Worm (Caenorhabditis elegans) whole organism, young adult: Measurements from ENCODE around the gene srh-308.

Experiments used
- B0035.1 ChIP-seq: sonication (generic microtip); optimal IDR thresholded peaks from 2 replicates; lab custom pipeline; 2016; ENCODE audit warnings: missing genetic modification characterization, mild to moderate bottlenecking, missing compliant biosample characterization, missing genotype, missing genetic modification reagents
- Y53F4B.3 ChIP-seq: fragments of 200-800 bp; sonication (Bioruptor generic); IDR thresholded peaks from 2 replicates; pipeline ENCODE4 v1.3.6; 2022; ENCODE audit warnings: missing genetic modification reagents, missing genetic modification characterization, missing compliant biosample characterization
- Y53G8AR.9 ChIP-seq: fragments of 200-800 bp; sonication (Bioruptor generic); conservative IDR thresholded peaks from 2 replicates; pipeline ENCODE4 v1.3.6; 2022; ENCODE audit warnings: missing genetic modification reagents, missing genetic modification characterization, missing compliant biosample characterization
- Y95B8A.8 ChIP-seq: fragments of 200-800 bp; sonication (Bioruptor generic); IDR thresholded peaks from 2 replicates; pipeline ENCODE4 v1.3.6; 2022; ENCODE audit warnings: missing genetic modification reagents, missing genetic modification characterization, missing compliant biosample characterization
- akir-1 ChIP-seq: fragments of 200-800 bp; sonication (Bioruptor generic); optimal IDR thresholded peaks from 2 replicates; lab custom pipeline; 2018; ENCODE audit warnings: mild to moderate bottlenecking, missing genetic modification characterization, moderate library complexity, missing compliant biosample characterization
- ama-1 ChIP-seq, 3 experiments: fragments of 150-350 bp in 1 of 3; sonication (generic microtip) in 2 of 3; optimal IDR thresholded peaks; 2 replicates each; lab custom pipeline; 2014 to 2018; ENCODE audit warnings: missing biosample characterization in 2 of 3, missing genetic modification characterization in 2 of 3, missing genetic modification reagents in 2 of 3
- athp-1 ChIP-seq: sonication (generic microtip); optimal IDR thresholded peaks from 2 replicates; lab custom pipeline; 2017; ENCODE audit warnings: mild to moderate bottlenecking, missing genetic modification characterization, missing compliant biosample characterization
- attf-5 ChIP-seq: fragments of 200-800 bp; sonication (Bioruptor generic); optimal IDR thresholded peaks from 2 replicates; lab custom pipeline; 2018; ENCODE audit warnings: mild to moderate bottlenecking, missing genetic modification characterization, missing compliant biosample characterization
- bed-2 ChIP-seq: fragments of 200-800 bp; sonication (Bioruptor generic); IDR thresholded peaks from 2 replicates; pipeline ENCODE4 v1.3.6; 2022; ENCODE audit warnings: missing genetic modification reagents, missing genetic modification characterization, missing compliant biosample characterization
- cebp-1 ChIP-seq, 2 experiments: fragments of 200-800 bp in 1 of 2; sonication (Bioruptor generic) in 1 of 2; sonication (generic microtip) in 1 of 2; IDR thresholded peaks in 1 of 2; optimal IDR thresholded peaks in 1 of 2; 2 replicates each; pipeline versions ENCODE4 v1.3.6 to Lab custom; 2017 to 2022; ENCODE audit warnings: missing compliant biosample characterization in 2 of 2, missing genetic modification characterization in 2 of 2, mild to moderate bottlenecking in 1 of 2, missing genetic modification reagents in 1 of 2, moderate library complexity in 1 of 2
- ceh-79 ChIP-seq: sonication (generic microtip); optimal IDR thresholded peaks from 2 replicates; lab custom pipeline; 2017; ENCODE audit warnings: mild to moderate bottlenecking, missing genetic modification characterization, missing compliant biosample characterization
- die-1 ChIP-seq: sonication (generic microtip); optimal IDR thresholded peaks from 2 replicates; lab custom pipeline; 2016; ENCODE audit warnings: missing genotype, mild to moderate bottlenecking, missing genetic modification characterization, missing compliant biosample characterization
- dox-1 ChIP-seq: fragments of 200-800 bp; sonication (Bioruptor generic); IDR thresholded peaks from 2 replicates; pipeline ENCODE4 v1.3.6; 2022; ENCODE audit warnings: missing genetic modification reagents, missing genetic modification characterization, missing compliant biosample characterization
- hmg-20 ChIP-seq: fragments of 200-800 bp; sonication (Bioruptor generic); IDR thresholded peaks from 2 replicates; pipeline ENCODE4 v1.3.6; 2022; ENCODE audit warnings: missing genetic modification reagents, missing genetic modification characterization, missing compliant biosample characterization
- lin-40 ChIP-seq: sonication (generic microtip); optimal IDR thresholded peaks from 2 replicates; lab custom pipeline; 2016; ENCODE audit warnings: missing genetic modification characterization, mild to moderate bottlenecking, missing compliant biosample characterization, missing genotype, missing genetic modification reagents
- lir-1 ChIP-seq: fragments of 200-800 bp; sonication (Bioruptor generic); conservative IDR thresholded peaks from 2 replicates; pipeline ENCODE4 v1.3.6; 2022; ENCODE audit warnings: missing genetic modification reagents, missing genetic modification characterization, missing compliant biosample characterization
- mel-28 ChIP-seq: sonication (generic microtip); optimal IDR thresholded peaks from 2 replicates; lab custom pipeline; 2016; ENCODE audit warnings: borderline replicate concordance, mild to moderate bottlenecking, missing genetic modification characterization, missing compliant biosample characterization
- nhr-179 ChIP-seq: sonication (generic microtip); optimal IDR thresholded peaks from 2 replicates; lab custom pipeline; 2016; ENCODE audit warnings: mild to moderate bottlenecking, missing genetic modification characterization, missing compliant biosample characterization
- nhr-27 ChIP-seq: fragments of 200-800 bp; sonication (Bioruptor generic); optimal IDR thresholded peaks from 2 replicates; lab custom pipeline; 2018; ENCODE audit warnings: mild to moderate bottlenecking, missing genetic modification characterization, moderate library complexity, missing compliant biosample characterization
- nhr-80 ChIP-seq: sonication (generic microtip); optimal IDR thresholded peaks from 2 replicates; lab custom pipeline; 2016; ENCODE audit warnings: missing genetic modification characterization, missing compliant biosample characterization
- rcor-1 ChIP-seq: fragments of 200-800 bp; sonication (Bioruptor generic); IDR thresholded peaks from 2 replicates; pipeline ENCODE4 v1.3.6; 2022; ENCODE audit warnings: missing genetic modification reagents, missing genetic modification characterization, missing compliant biosample characterization
- repo-1 ChIP-seq: sonication (generic microtip); optimal IDR thresholded peaks from 2 replicates; lab custom pipeline; 2017; ENCODE audit warnings: mild to moderate bottlenecking, missing genetic modification characterization, missing compliant biosample characterization
- snpc-3.4 ChIP-seq: sonication (generic microtip); optimal IDR thresholded peaks from 2 replicates; lab custom pipeline; 2017; ENCODE audit warnings: missing genetic modification characterization, mild to moderate bottlenecking, missing compliant biosample characterization, antibody characterized with exemption, moderate library complexity, missing genotype, missing genetic modification reagents
- snpc-4 ChIP-seq, 5 experiments: fragments of 150-350 bp in 1 of 5; sonication (generic microtip) in 4 of 5; optimal IDR thresholded peaks; 2 replicates each; lab custom pipeline; 2014 to 2018; ENCODE audit warnings: missing genetic modification characterization in 5 of 5, missing biosample characterization in 3 of 5, antibody characterized with exemption in 2 of 5, mild to moderate bottlenecking in 2 of 5, missing compliant biosample characterization in 2 of 5, missing genotype in 2 of 5, moderate library complexity in 2 of 5, missing genetic modification reagents in 1 of 5
- somi-1 ChIP-seq: fragments of 200-800 bp; sonication (Bioruptor generic); optimal IDR thresholded peaks from 2 replicates; lab custom pipeline; 2018; ENCODE audit warnings: mild to moderate bottlenecking, missing genetic modification characterization, missing compliant biosample characterization
- unc-62 ChIP-seq: fragments of 150-350 bp; optimal IDR thresholded peaks from 2 replicates; lab custom pipeline; 2014; ENCODE audit warnings: missing biosample characterization, missing genetic modification reagents, missing genetic modification characterization
- zfh-2 ChIP-seq: fragments of 200-800 bp; sonication (Bioruptor generic); conservative IDR thresholded peaks from 2 replicates; pipeline ENCODE4 v1.3.6; 2022; ENCODE audit warnings: missing genetic modification reagents, missing genetic modification characterization, missing compliant biosample characterization
- ztf-22 ChIP-seq: fragments of 200-800 bp; sonication (Bioruptor generic); optimal IDR thresholded peaks from 2 replicates; lab custom pipeline; 2018; ENCODE audit warnings: mild to moderate bottlenecking, missing genetic modification characterization, moderate library complexity, missing compliant biosample characterization
- ztf-26 ChIP-seq: sonication (generic microtip); optimal IDR thresholded peaks from 2 replicates; lab custom pipeline; 2017; ENCODE audit warnings: missing genetic modification characterization, missing compliant biosample characterization
- ztf-6 ChIP-seq: fragments of 200-800 bp; sonication (Bioruptor generic); IDR thresholded peaks from 2 replicates; pipeline ENCODE4 v1.3.6; 2022; ENCODE audit warnings: missing genetic modification reagents, missing genetic modification characterization, missing compliant biosample characterization

Gene srh-308

DNA sequence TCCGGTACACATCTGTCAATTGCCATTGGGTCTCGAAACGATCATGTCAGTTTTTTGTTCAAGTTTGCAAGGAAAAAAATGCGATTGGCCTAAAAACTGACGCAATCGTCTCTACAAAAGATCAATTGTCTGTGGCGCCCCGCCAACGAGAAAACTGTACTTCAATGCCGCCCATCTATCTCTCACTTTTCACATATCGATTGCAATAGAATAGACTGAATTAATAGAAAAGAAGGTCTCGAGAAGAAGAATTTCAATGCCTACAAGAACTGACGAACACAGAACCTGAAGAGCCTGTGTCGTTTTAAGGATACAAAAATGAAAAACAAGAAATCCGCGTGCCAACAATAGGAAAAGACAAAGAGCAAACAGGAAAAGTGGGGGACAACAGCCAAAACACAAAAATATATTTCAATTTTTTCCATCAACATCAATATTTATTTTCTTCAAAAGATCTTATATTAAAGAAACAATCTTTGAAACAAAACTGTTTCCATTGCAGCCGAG, 9.0 kb downstream of the srh-308 start (continued):
- TF ChIP-seq dox-1 (GFP tag; lab: Robert Waterston, UW) = peak; percentile 59; the same call in 1 of the 2 replicates
- no peak for TF ChIP-seq nhr-179
- peak; percentile 4 for TF ChIP-seq ztf-22
- peak; percentile 77 for TF ChIP-seq repo-1 (tag; lab: Kevin White, UChicago)
- no peak for TF ChIP-seq ztf-6 (GFP tag; lab: Robert Waterston, UW)
- TF ChIP-seq nhr-80 = peak; percentile 88
- peak; percentile 61 for TF ChIP-seq attf-5
- TF ChIP-seq snpc-4 (GFP tag; optimal IDR thresholded peaks at IDR 0.05; lab: Kevin White, UChicago) = no peak
- TF ChIP-seq snpc-4 (tag; optimal IDR thresholded peaks at IDR 0.05; lab: Kevin White, UChicago) = peak in 1 of 4 experiments; percentile 24
- peak; percentile 14 for TF ChIP-seq somi-1 (GFP tag; lab: Kevin White, UChicago)
- TF ChIP-seq athp-1 = peak; percentile 49
- no peak for TF ChIP-seq B0035.1 (tag; lab: Kevin White, UChicago)

DNA sequence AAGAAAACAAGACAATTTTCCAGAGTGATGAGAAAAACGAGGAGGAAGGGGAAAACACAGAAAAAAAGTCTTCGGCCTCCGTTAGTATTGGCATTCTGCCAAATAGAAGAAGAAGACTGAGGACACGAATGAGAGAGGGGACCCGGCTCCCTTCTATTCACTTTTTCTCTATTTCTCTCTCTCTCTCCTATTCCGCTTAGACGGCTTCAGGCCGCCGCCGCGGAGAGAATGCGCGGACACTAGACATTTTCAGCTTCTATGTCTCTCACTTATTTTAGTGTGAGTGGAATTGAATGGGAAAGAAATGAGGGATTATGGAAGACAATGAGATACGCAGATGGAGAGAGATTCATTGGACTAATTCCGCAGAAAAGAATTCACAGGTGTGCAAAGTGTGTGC, 10.6 kb downstream of the srh-308 start:
- TF ChIP-seq attf-5 = no peak
- no peak for TF ChIP-seq akir-1
- 0 out of 2 replicates have a peak, but pooled peaks have one; percentile 16 for TF ChIP-seq zfh-2 (GFP tag; lab: Robert Waterston, UW)

DNA sequence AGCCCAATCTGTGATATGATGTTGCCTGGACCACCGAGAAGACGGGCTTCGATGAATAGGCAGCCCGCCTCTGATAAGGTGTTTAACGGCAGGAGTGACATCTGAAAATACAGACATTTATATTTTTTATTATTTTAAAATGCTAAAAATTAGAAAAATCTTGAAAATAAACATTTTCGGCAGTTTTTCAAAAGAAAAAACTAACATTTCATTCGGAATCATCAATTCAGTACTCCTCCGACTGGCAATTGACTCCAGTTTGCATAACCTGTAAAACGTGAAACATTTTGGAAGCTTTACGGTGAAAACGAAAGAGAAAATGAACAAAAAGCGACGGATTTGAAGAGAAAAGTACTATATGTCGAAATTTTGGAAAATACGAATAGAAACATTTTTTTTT, 11.6 kb downstream of the srh-308 start, which contains the start of gene ric-7:
Gene ric-7, minus strand, starts transcription at position 101 of the 400 bp plus-strand sequence.
- TF ChIP-seq ztf-26 (tag; lab: Kevin White, UChicago) = no peak
- no peak for TF ChIP-seq Y53F4B.3 (GFP tag; lab: Robert Waterston, UW)

DNA sequence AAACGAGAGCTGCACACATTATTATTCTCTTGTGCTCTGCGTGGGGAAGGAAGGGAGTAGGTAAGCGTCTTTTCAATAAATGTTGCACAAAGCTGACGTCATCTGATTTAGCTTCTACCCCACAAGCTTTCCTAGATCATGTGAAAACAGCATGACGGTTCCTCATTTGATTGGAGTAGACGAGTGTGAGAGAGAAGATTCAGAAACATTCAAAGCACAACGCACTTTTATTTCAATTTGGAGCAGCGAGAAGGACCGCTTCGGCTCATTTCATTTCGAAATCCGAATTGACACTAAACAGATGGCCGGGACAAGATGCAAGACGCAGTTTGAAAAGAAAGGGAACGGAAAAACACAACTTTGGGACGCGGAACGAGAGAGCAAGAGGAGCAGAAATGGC, 13.0 kb downstream of the srh-308 start:
- TF ChIP-seq Y95B8A.8 (GFP tag; lab: Robert Waterston, UW) = no peak
- no peak for TF ChIP-seq cebp-1 (GFP tag; IDR thresholded peaks at IDR 0.05; lab: Robert Waterston, UW)
- TF ChIP-seq cebp-1 (tag; optimal IDR thresholded peaks at IDR 0.05; lab: Kevin White, UChicago) = peak; percentile 42

DNA sequence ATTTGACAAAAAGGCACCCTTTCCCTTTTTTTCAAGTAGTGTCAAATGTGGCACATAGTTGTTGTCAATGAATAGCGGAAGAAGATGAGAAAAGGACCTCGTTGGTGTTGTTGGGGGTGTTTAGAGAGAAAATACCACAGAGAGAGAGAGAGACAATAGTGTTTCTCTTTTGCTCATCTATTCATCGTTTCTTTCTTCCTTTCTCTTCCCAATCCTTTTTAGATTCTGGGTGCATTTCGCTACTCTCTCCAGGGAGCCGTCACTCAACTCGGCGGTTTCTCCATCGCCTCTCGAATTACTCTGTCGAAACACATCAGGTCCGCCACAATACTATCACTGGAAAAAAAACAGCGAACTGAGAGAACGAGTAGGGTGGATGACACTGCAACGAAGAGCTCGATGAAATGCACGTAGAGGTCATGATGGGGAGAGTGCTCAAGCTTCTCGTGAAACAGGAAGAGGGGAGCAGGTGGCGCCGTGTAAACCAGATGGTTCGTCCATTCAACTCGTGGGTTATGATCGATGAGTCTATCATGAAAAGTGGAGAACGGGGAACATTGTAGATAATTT, 13.7 kb downstream of the srh-308 start:
- TF ChIP-seq bed-2 = no peak
- TF ChIP-seq die-1 (tag; lab: Kevin White, UChicago) = no peak
- no peak for TF ChIP-seq snpc-3.4
- TF ChIP-seq ama-1 (optimal IDR thresholded peaks at IDR 0.05; lab: Kevin White, UChicago) = no peak
- no peak for TF ChIP-seq ama-1 (GFP tag; optimal IDR thresholded peaks at IDR 0.05; lab: Kevin White, UChicago)
- TF ChIP-seq nhr-27 (tag; lab: Kevin White, UChicago) = no peak
- TF ChIP-seq zfh-2 (GFP tag; lab: Robert Waterston, UW) = peak; percentile 21; the same call in 1 of the 2 replicates
- TF ChIP-seq lir-1 (GFP tag; lab: Robert Waterston, UW) = no peak
- TF ChIP-seq hmg-20 (GFP tag; lab: Robert Waterston, UW) = no peak
- no peak for TF ChIP-seq Y53G8AR.9 (GFP tag; lab: Robert Waterston, UW)
- no peak for TF ChIP-seq ceh-79 (tag; lab: Kevin White, UChicago)
- TF ChIP-seq unc-62 = no peak
- TF ChIP-seq lin-40 (tag; lab: Kevin White, UChicago) = no peak
- TF ChIP-seq mel-28 (tag; lab: Kevin White, UChicago) = no peak
- no peak for TF ChIP-seq cebp-1 (GFP tag; IDR thresholded peaks at IDR 0.05; lab: Robert Waterston, UW)
- TF ChIP-seq cebp-1 (tag; optimal IDR thresholded peaks at IDR 0.05; lab: Kevin White, UChicago) = peak; percentile 17
- no peak for TF ChIP-seq rcor-1 (GFP tag; lab: Robert Waterston, UW)
